Worm (Caenorhabditis elegans): ENCODE results near the gene C30G7.2.

DNA sequence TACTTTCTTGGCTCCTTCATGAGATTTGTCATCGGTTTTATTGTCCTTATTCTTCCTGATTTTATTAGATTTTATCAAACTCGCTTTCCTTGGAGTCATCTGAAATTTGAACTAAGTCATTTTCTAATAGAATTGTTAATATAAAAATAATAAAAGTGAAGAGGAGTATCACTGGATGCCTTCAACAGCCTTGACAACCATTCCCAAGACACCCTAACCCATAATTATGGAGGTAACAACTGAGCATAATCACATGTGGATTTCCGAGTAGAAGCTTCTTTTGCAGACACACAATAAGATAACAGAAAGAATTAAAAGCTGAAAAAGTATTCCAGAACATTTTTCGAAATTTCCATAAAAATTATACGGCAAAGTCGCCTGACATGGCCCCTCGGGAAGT lies 19.0 kb downstream of the C30G7.2 start, which contains the start of gene F02D8.9:
- TF ChIP-seq him-1 (tag; optimal IDR thresholded peaks at IDR 0.05): no peak
- no peak for TF ChIP-seq dao-5 (tag; optimal IDR thresholded peaks at IDR 0.05)

Measured in whole organism, L4/young adult.